Fruit fly (Drosophila melanogaster) whole organism, adult: ENCODE data around the gene cDIP.

ENCODE experiments used
- CG11617 ChIP-seq: fragments of 200-800 bp; sonication (Bioruptor generic); optimal IDR thresholded peaks from 2 replicates; lab custom pipeline; 2017; ENCODE audit warnings: mild to moderate bottlenecking, missing biosample characterization, missing genetic modification reagents, missing genetic modification characterization
- CG12768 ChIP-seq: fragments of 200-800 bp; sonication (Bioruptor generic); optimal IDR thresholded peaks from 2 replicates; lab custom pipeline; 2017; ENCODE audit warnings: missing biosample characterization, missing genetic modification characterization, mild to moderate bottlenecking, moderate library complexity, missing genetic modification reagents
- CG14711 ChIP-seq: fragments of 200-800 bp; sonication (Bioruptor generic); optimal IDR thresholded peaks from 2 replicates; lab custom pipeline; 2018; ENCODE audit warnings: missing biosample characterization, mild to moderate bottlenecking, missing genetic modification characterization, moderate library complexity
- CG1620 ChIP-seq: fragments of 200-800 bp; sonication (Bioruptor generic); optimal IDR thresholded peaks from 2 replicates; lab custom pipeline; 2016; ENCODE audit warnings: missing biosample characterization, missing genetic modification characterization
- CG33017 ChIP-seq: fragments of 200-800 bp; sonication (Bioruptor generic); optimal IDR thresholded peaks from 2 replicates; lab custom pipeline; 2018; ENCODE audit warnings: missing biosample characterization, mild to moderate bottlenecking, missing genetic modification characterization, moderate library complexity
- CG5204 ChIP-seq: fragments of 200-800 bp; sonication (Bioruptor generic); optimal IDR thresholded peaks from 2 replicates; lab custom pipeline; 2016; ENCODE audit warnings: missing biosample characterization, missing genetic modification characterization
- CG7045 ChIP-seq: fragments of 200-800 bp; sonication (Bioruptor generic); optimal IDR thresholded peaks from 2 replicates; lab custom pipeline; 2017; ENCODE audit warnings: missing biosample characterization, mild to moderate bottlenecking, missing genetic modification characterization
- CG7101 ChIP-seq: fragments of 200-800 bp; sonication (Bioruptor generic); optimal IDR thresholded peaks from 2 replicates; lab custom pipeline; 2018; ENCODE audit warnings: missing biosample characterization, mild to moderate bottlenecking, missing genetic modification characterization, moderate library complexity
- Clk ChIP-seq: fragments of 200-800 bp; sonication (Bioruptor generic); optimal IDR thresholded peaks from 2 replicates; lab custom pipeline; 2017; ENCODE audit warnings: missing biosample characterization, missing genetic modification characterization
- Crg-1 ChIP-seq: fragments of 200-800 bp; sonication (Bioruptor generic); optimal IDR thresholded peaks from 2 replicates; lab custom pipeline; 2016; ENCODE audit warnings: missing biosample characterization, missing genetic modification characterization
- Hr96 ChIP-seq: fragments of 200-800 bp; sonication (Bioruptor generic); optimal IDR thresholded peaks from 2 replicates; lab custom pipeline; 2016; ENCODE audit warnings: missing biosample characterization, missing genetic modification characterization
- Mnt ChIP-seq: fragments of 200-800 bp; sonication (Bioruptor generic); optimal IDR thresholded peaks from 2 replicates; lab custom pipeline; 2016; ENCODE audit warnings: missing biosample characterization, mild to moderate bottlenecking, missing genetic modification characterization
- bab1 ChIP-seq: fragments of 200-800 bp; sonication (Bioruptor generic); optimal IDR thresholded peaks from 3 replicates; lab custom pipeline; 2019; ENCODE audit warnings: missing biosample characterization, mild to moderate bottlenecking, missing genetic modification characterization, moderate library complexity
- cic ChIP-seq: fragments of 200-800 bp; sonication (Bioruptor generic); optimal IDR thresholded peaks from 2 replicates; lab custom pipeline; 2017; ENCODE audit warnings: missing biosample characterization, mild to moderate bottlenecking, missing genetic modification characterization, moderate library complexity
- cnc ChIP-seq, 2 experiments: fragments of >200 bp; optimal IDR thresholded peaks; 2 replicates each; lab custom pipeline; 2017
- kay ChIP-seq: fragments of 200-800 bp; sonication (Bioruptor generic); peaks from one replicate; lab custom pipeline; 2016; ENCODE audit warnings: missing biosample characterization, missing genetic modification characterization, borderline replicate concordance
- ovo ChIP-seq: fragments of 200-800 bp; sonication (Bioruptor generic); optimal IDR thresholded peaks from 2 replicates; lab custom pipeline; 2016; ENCODE audit warnings: missing biosample characterization, missing genetic modification characterization
- pad ChIP-seq: fragments of 200-800 bp; sonication (Bioruptor generic); optimal IDR thresholded peaks from 3 replicates; lab custom pipeline; 2017; ENCODE audit warnings: missing biosample characterization, missing genetic modification characterization, mild to moderate bottlenecking, moderate library complexity, missing genetic modification reagents
- tj ChIP-seq: fragments of 200-800 bp; sonication (Bioruptor generic); optimal IDR thresholded peaks from 3 replicates; lab custom pipeline; 2017; ENCODE audit warnings: missing biosample characterization, mild to moderate bottlenecking, missing genetic modification characterization, moderate library complexity
- toe ChIP-seq: fragments of 200-800 bp; sonication (Bioruptor generic); optimal IDR thresholded peaks from 2 replicates; lab custom pipeline; 2016; ENCODE audit warnings: missing biosample characterization, missing genetic modification characterization

Gene cDIP

DNA sequence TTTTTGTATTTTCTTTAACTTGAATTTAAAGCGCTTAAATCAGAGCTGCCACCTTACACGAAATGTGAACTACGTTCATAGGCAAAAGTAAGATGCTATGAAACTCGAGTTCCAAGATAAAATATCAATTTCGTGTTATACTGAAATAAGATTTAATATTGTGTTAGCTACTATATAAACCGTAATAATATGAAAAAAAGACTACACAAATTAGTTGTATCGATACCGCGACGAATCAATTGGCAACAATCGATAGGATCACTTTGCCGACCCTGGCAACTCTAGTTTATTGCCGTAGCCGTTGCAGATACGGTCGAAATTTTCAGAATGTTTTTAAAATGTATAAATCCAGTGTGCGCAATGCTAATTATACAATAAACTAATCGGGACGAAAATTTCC lies 20.4 kb downstream of the cDIP start, which contains the start of gene SNF4Agamma:
SNF4Agamma (plus strand) TSS at position 282 of the 400 bp plus-strand sequence.
- peak; percentile 36 for TF ChIP-seq CG33017 (tag; lab: Kevin White, UChicago)
- peak; percentile 21 for TF ChIP-seq CG1620 (GFP tag; lab: Kevin White, UChicago)
- TF ChIP-seq cic = no peak
- peak; percentile 47 for TF ChIP-seq Mnt (GFP tag; lab: Kevin White, UChicago)
- TF ChIP-seq tj (GFP tag; lab: Kevin White, UChicago) = no peak
- no peak for TF ChIP-seq pad (GFP tag; lab: Kevin White, UChicago)
- no peak for TF ChIP-seq Hr96 (GFP tag; lab: Kevin White, UChicago)
- TF ChIP-seq CG14711 (tag; lab: Kevin White, UChicago) = peak; percentile 98
- no peak for TF ChIP-seq cnc (optimal IDR thresholded peaks at IDR 0.05; lab: Kevin White, UChicago)
- TF ChIP-seq CG11617 (GFP tag; lab: Kevin White, UChicago) = peak; percentile 20
- peak; percentile 15 for TF ChIP-seq CG7101 (tag; lab: Kevin White, UChicago)
- peak; percentile 43 for TF ChIP-seq bab1 (GFP tag; lab: Kevin White, UChicago)
- peak; percentile 13 for TF ChIP-seq ovo (GFP tag; lab: Kevin White, UChicago)
- no peak for TF ChIP-seq Clk (GFP tag; lab: Kevin White, UChicago)

DNA sequence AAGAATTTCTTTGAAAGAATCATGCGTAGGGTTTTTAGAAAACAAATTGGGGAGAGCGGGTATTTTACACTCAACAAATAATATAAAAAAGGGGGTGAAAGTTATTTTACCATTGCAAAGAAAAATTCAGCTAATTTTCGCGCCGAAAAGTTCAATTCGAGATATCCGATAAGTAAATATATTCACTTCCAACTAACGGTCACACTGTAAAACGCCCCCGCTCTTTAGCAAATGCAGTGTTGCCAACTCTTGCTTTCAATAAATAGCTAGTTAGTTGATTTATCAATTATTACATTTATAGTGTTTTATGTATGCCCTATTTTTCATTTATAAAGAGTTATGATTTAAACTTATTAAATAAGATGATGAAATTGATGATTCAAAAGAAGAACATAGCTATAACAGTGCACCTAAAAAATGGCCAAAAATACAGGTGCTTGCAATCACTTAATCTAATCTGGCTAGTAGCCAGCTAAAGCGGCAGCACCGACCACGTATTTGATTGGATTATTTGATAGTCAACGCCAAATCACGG lies 22.6 kb downstream of the cDIP start, which contains the start of gene meigo:
meigo (plus strand) TSS at position 51 of the 535 bp plus-strand sequence.
- TF ChIP-seq cnc (optimal IDR thresholded peaks at IDR 0.05; lab: Kevin White, UChicago) (no peak), ovo (GFP tag; lab: Kevin White, UChicago) (peak; percentile 40), cic (peak; percentile 53), CG1620 (GFP tag; lab: Kevin White, UChicago) (peak; percentile 74), Hr96 (GFP tag; lab: Kevin White, UChicago) (no peak), toe (GFP tag; lab: Kevin White, UChicago) (no peak), bab1 (GFP tag; lab: Kevin White, UChicago) (peak; percentile 86), CG5204 (no peak), CG14711 (tag; lab: Kevin White, UChicago) (peak; percentile 94), tj (GFP tag; lab: Kevin White, UChicago) (peak; percentile 42), CG7101 (tag; lab: Kevin White, UChicago) (peak; percentile 77), Clk (GFP tag; lab: Kevin White, UChicago) (peak; percentile 30), Mnt (GFP tag; lab: Kevin White, UChicago) (peak; percentile 70), Crg-1 (GFP tag; lab: Kevin White, UChicago) (peak; percentile 20), pad (GFP tag; lab: Kevin White, UChicago) (peak; percentile 61), kay (GFP tag; lab: Kevin White, UChicago) (no peak), CG11617 (GFP tag; lab: Kevin White, UChicago) (peak; percentile 73), CG12768 (GFP tag; lab: Kevin White, UChicago) (peak; percentile 40), CG33017 (tag; lab: Kevin White, UChicago) (peak; percentile 78), CG7045 (peak; percentile 52)

DNA sequence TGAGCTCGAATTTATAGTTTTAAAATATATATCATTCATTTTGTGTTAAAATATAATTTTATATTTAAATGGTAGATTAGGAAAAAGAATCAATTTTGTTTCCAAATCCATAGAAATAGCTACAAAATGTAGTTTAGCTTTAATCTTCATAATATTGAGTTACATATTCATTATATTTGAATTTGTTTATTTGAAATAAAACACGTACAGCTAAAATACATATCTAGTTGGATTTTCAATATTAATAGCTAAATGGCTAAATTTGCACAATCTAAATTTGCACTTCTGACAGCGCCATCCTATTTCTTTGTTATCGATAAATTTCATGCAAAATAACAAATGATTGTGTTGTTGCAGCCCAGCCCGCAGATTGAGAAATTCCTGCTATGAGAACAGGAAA lies 26.9 kb downstream of the cDIP start, which contains the start of gene Usp8:
Usp8 (plus strand) TSS at position 312 of the 400 bp plus-strand sequence.
- TF ChIP-seq tj (GFP tag; lab: Kevin White, UChicago) (no peak), CG5204 (no peak), Hr96 (GFP tag; lab: Kevin White, UChicago) (no peak), Clk (GFP tag; lab: Kevin White, UChicago) (no peak), CG11617 (GFP tag; lab: Kevin White, UChicago) (peak; percentile 66), CG7101 (tag; lab: Kevin White, UChicago) (peak; percentile 22), Crg-1 (GFP tag; lab: Kevin White, UChicago) (no peak), pad (GFP tag; lab: Kevin White, UChicago) (peak; percentile 26), kay (GFP tag; lab: Kevin White, UChicago) (no peak), bab1 (GFP tag; lab: Kevin White, UChicago) (peak; percentile 55), CG12768 (GFP tag; lab: Kevin White, UChicago) (no peak), toe (GFP tag; lab: Kevin White, UChicago) (no peak), CG1620 (GFP tag; lab: Kevin White, UChicago) (no peak), cnc (optimal IDR thresholded peaks at IDR 0.05; lab: Kevin White, UChicago) (no peak), Mnt (GFP tag; lab: Kevin White, UChicago) (no peak), CG14711 (tag; lab: Kevin White, UChicago) (peak; percentile 31), cic (no peak), ovo (GFP tag; lab: Kevin White, UChicago) (no peak), CG7045 (peak; percentile 13), CG33017 (tag; lab: Kevin White, UChicago) (no peak)

DNA sequence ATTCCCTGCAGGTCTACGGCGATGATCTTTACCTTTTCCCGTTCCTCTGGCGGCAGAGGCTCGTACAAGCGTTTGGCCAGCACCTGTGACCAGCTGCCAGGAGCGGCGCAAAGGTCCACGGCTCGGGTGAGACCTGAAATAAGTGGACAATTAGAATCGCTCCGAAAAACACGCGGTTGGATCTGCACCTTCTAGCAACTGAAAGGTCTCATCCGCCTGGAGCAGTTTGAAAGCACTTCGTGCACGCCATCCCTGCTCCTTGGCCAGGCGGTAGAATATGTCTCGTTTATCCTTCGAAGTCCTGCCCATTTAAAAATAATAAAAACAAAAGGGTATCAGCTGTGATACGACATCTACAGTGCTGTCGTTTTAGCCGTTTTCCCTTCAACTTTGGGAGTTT lies 27.4 kb downstream of the cDIP start, which contains the start of gene Trm7-34:
Trm7-34 (minus strand) TSS at position 365 of the 400 bp plus-strand sequence.
- no peak for TF ChIP-seq CG7045
- TF ChIP-seq CG11617 (GFP tag; lab: Kevin White, UChicago) = no peak
- no peak for TF ChIP-seq CG7101 (tag; lab: Kevin White, UChicago)
- no peak for TF ChIP-seq cic
- no peak for TF ChIP-seq Hr96 (GFP tag; lab: Kevin White, UChicago)
- no peak for TF ChIP-seq tj (GFP tag; lab: Kevin White, UChicago)
- TF ChIP-seq CG1620 (GFP tag; lab: Kevin White, UChicago) = no peak
- no peak for TF ChIP-seq CG14711 (tag; lab: Kevin White, UChicago)

DNA sequence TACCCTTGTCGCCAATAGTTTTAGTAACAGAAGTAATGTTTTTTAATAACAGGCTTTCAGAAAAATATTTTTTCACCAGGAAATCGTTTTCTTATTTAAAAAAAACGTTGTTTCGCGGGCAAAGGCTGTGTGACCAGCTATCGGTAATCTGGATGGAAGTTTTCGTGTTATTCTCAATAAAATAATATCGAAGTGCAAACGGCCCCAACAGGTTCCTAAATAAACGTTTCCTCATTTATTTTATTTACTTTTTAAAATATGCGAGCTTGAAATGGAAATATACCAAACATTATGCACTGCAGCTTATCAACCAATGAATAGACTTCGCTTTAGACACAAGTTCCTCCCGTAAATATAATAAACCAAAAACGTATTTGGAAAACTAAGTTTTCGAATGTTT lies 30.8 kb downstream of the cDIP start, which contains the start of gene Ice2:
Ice2 (plus strand) TSS at position 167 of the 400 bp plus-strand sequence.
- TF ChIP-seq cic (no peak), CG33017 (tag; lab: Kevin White, UChicago) (no peak), bab1 (GFP tag; lab: Kevin White, UChicago) (peak; percentile 76)
